Worm (Caenorhabditis elegans) whole organism, L4 larva: ENCODE results near the gene F10E7.11.

Source experiments
- lin-13 ChIP-seq: fragments of 150-350 bp; optimal IDR thresholded peaks from 2 replicates; lab custom pipeline; 2014; ENCODE audit warnings: missing biosample characterization, missing genetic modification reagents, missing genetic modification characterization
- madf-5 ChIP-seq, 2 experiments: fragments of 200-800 bp; sonication (Bioruptor generic); IDR thresholded peaks; 2 replicates each; pipeline ENCODE4 v1.3.6; 2022; ENCODE audit warnings: missing compliant biosample characterization in 2 of 2, missing genetic modification characterization in 2 of 2
- nhr-11 ChIP-seq: fragments of 150-350 bp; optimal IDR thresholded peaks from 2 replicates; lab custom pipeline; 2014; ENCODE audit warnings: missing biosample characterization, missing genetic modification characterization
- nhr-76 ChIP-seq: fragments of 150-350 bp; optimal IDR thresholded peaks from 2 replicates; lab custom pipeline; 2014; ENCODE audit warnings: missing biosample characterization, missing genetic modification characterization
- nhr-77 ChIP-seq: fragments of 150-350 bp; optimal IDR thresholded peaks from 2 replicates; lab custom pipeline; 2014; ENCODE audit warnings: missing biosample characterization, missing genetic modification characterization
- pha-4 ChIP-seq, 2 experiments: fragments of 150-350 bp in 1 of 2; fragments of 200-800 bp in 1 of 2; sonication (Bioruptor generic) in 1 of 2; IDR thresholded peaks in 1 of 2; optimal IDR thresholded peaks in 1 of 2; 2 replicates each; pipeline versions ENCODE4 v1.3.6 to Lab custom; 2014 to 2022; ENCODE audit warnings: missing genetic modification characterization in 2 of 2, missing genetic modification reagents in 2 of 2, missing biosample characterization in 1 of 2, missing compliant biosample characterization in 1 of 2
- unc-130 ChIP-seq: sonication (generic microtip); optimal IDR thresholded peaks from 2 replicates; lab custom pipeline; 2016; ENCODE audit warnings: missing genetic modification reagents, missing genetic modification characterization, missing compliant biosample characterization
- unc-62 ChIP-seq, 3 experiments: fragments of 150-350 bp in 1 of 3; sonication (generic microtip); optimal IDR thresholded peaks in 2 of 3; peaks in 1 of 3; 1 replicate in 1 of 3; 2 replicates in 2 of 3; lab custom pipeline; 2014 to 2017; ENCODE audit warnings: missing biosample characterization in 3 of 3, missing genetic modification characterization in 3 of 3, missing genetic modification reagents in 3 of 3, missing genotype in 1 of 3

DNA sequence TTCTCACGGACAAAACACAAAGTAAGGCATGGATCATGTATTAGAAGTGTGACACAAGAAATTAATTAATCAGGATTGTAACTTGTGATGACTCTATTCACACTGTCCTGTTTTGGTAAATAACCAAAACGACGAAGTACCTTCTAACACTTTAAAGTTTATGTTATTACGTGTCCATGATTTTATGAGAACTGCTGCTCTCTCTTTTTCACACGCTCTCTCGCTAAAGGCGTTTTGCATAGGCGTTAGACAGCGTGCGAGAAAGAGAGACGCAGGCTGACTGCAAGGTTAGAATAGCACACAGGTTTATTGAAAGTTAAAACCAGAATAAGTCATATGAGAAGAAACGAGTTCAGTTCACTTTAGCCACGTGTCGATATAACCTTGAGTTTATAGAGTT lies 32.6 kb downstream of the F10E7.11 start:
- TF ChIP-seq unc-130 (GFP tag; lab: Kevin White, UChicago) (no peak), unc-62 (GFP tag; optimal IDR thresholded peaks at IDR 0.05 in 1 of 2; lab: Kevin White, UChicago) (no peak), unc-62 (tag; optimal IDR thresholded peaks at IDR 0.05; lab: Kevin White, UChicago) (no peak), pha-4 (GFP tag; IDR thresholded peaks at IDR 0.05; lab: Robert Waterston, UW) (no peak), pha-4 (tag; optimal IDR thresholded peaks at IDR 0.05; lab: Kevin White, UChicago) (no peak), nhr-77 (tag; lab: Kevin White, UChicago) (no peak), nhr-76 (no peak), nhr-11 (tag; lab: Kevin White, UChicago) (no peak), madf-5 (GFP tag; IDR thresholded peaks at IDR 0.05; lab: Robert Waterston, UW) (no peak), lin-13 (GFP tag; lab: Kevin White, UChicago) (no peak)
